Worm (Caenorhabditis elegans): ENCODE data around the gene R10H10.3.

The R10H10.3 gene

DNA sequence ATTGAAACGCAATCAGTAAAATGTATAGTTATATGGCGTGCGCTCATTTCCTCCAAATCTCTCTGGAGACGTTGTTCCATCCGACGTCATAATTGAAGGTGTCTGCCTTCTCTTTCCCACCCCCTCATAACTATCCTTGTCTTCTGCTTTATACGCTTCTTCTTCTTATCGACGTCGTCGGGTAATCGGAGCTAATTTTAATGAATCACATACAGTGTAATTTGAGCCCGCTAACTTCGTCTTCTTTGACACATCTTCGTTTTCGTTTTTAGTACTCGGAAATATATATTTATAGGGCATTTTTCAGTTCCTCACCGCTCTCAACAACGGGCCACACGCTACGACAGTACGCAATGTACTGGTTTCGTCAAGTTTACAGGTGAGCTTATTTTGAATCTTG is 48.1 kb downstream of the R10H10.3 start, which contains the start of gene ins-1:
TSS of gene ins-1 (plus strand) at position 301 of the 400 bp plus-strand sequence.
- no peak for TF ChIP-seq pha-4 (tag; optimal IDR thresholded peaks at IDR 0.05)
- TF ChIP-seq lsy-2 (tag; optimal IDR thresholded peaks at IDR 0.05), result no peak
- TF ChIP-seq snpc-4 (tag; optimal IDR thresholded peaks at IDR 0.05), result no peak

ce11 chrIV:10437114-10437513 is 48.8 kb downstream of the R10H10.3 start:
- TF ChIP-seq hlh-1 (tag; optimal IDR thresholded peaks at IDR 0.05) (no peak), ceh-83 (GFP tag; optimal IDR thresholded peaks at IDR 0.05) (no peak)

DNA sequence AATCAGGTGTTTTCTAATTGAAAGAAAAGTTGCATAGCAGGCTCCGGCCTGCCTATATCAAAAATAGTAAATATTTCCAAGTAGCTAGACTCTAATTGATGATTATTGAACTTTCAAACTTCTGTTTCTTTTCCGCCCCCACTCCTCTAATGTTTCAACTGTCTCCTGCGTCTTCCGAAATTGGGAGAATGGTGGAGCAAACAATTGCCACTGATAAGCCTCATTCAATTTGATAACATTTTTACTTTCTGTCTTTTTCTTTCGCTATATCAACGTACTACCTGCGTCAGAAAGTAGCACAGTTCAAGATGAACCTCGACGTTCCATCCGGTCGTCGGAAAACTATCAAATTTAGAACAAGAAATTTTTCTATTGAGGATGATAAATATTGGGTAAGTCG is 50.6 kb downstream of the R10H10.3 start, which contains the start of gene F13B12.3:
TSS of gene F13B12.3 (plus strand) at position 223 of the 400 bp plus-strand sequence.
- TF ChIP-seq ham-2 (GFP tag; optimal IDR thresholded peaks at IDR 0.05) (no peak), mab-5 (tag; optimal IDR thresholded peaks at IDR 0.05) (no peak), nhr-76 (tag; optimal IDR thresholded peaks at IDR 0.05) (no peak), flh-1 (GFP tag; optimal IDR thresholded peaks at IDR 0.05) (no peak), ztf-11 (tag; optimal IDR thresholded peaks at IDR 0.05) (no peak), nhr-28 (tag; optimal IDR thresholded peaks at IDR 0.05) (no peak), ceh-39 (tag; optimal IDR thresholded peaks at IDR 0.05) (no peak), snpc-4 (tag; optimal IDR thresholded peaks at IDR 0.05) (no peak), unc-39 (tag; optimal IDR thresholded peaks at IDR 0.05) (no peak), ceh-43 (GFP tag; optimal IDR thresholded peaks at IDR 0.05) (no peak), hlh-1 (tag; optimal IDR thresholded peaks at IDR 0.05) (no peak), lin-32 (GFP tag; optimal IDR thresholded peaks at IDR 0.05) (no peak), drap-1 (GFP tag; optimal IDR thresholded peaks at IDR 0.05) (no peak), blmp-1 (tag; optimal IDR thresholded peaks at IDR 0.05) (no peak), tbx-8 (GFP tag; optimal IDR thresholded peaks at IDR 0.05) (no peak)

Data from whole organism, mixed stage, embryonic.